Fruit fly (Drosophila melanogaster) Kc167 (cell line): ENCODE data around the gene AdipoR.

ENCODE experiments used
- insv ChIP-seq: fragments of >200 bp; optimal IDR thresholded peaks from 3 replicates; lab custom pipeline; 2018; ENCODE audit warnings: missing external identifiers
- psq ChIP-seq: fragments of >200 bp; optimal IDR thresholded peaks from 2 replicates; lab custom pipeline; 2017; ENCODE audit warnings: missing external identifiers
- ttk ChIP-seq: sonication (Bioruptor generic); optimal IDR thresholded peaks from 2 replicates; lab custom pipeline; 2017; ENCODE audit warnings: missing external identifiers

DNA sequence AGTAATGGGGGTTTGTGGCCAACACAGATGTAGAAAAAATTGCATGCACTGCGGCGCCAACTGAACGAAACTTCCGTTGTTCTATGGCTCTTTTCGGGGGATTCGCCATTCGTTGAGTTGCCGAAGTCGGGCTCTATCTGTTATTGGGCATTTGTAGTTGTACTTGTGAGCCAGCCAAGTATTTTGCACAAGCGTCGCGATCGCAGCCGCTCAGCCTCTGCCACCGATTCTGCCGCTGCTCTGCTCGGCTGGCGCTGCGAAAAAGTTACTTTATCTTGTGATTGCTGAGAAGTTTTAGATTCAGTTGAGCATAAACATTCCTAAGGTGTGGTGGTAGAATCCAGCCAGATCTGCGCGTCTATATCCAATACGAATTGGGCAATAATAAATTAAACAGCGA, 22.2 kb upstream of the AdipoR start, which contains the start of gene CG33110:
- TF ChIP-seq psq (lab: Kevin White, UChicago) (no peak), insv (lab: Kevin White, UChicago) (no peak), ttk (lab: Kevin White, UChicago) (no peak)
